Fruit fly (Drosophila melanogaster) whole organism, wandering third instar larva: Measurements from ENCODE around the gene wapl.

Source experiments
- Abd-B ChIP-seq: fragments of >200 bp; optimal IDR thresholded peaks from 2 replicates; lab custom pipeline; 2017; ENCODE audit warnings: missing biosample characterization, missing genetic modification characterization
- CG32264 ChIP-seq: fragments of 200-800 bp; sonication (Bioruptor generic); optimal IDR thresholded peaks from 2 replicates; lab custom pipeline; 2016; ENCODE audit warnings: missing biosample characterization, missing genetic modification characterization
- CG9705 ChIP-seq: fragments of 200-800 bp; sonication (Bioruptor generic); optimal IDR thresholded peaks from 2 replicates; lab custom pipeline; 2018; ENCODE audit warnings: missing biosample characterization, mild to moderate bottlenecking, missing genetic modification characterization
- CrebA ChIP-seq: fragments of 200-800 bp; sonication (Bioruptor generic); optimal IDR thresholded peaks from 2 replicates; lab custom pipeline; 2016; ENCODE audit warnings: missing biosample characterization, mild to moderate bottlenecking, missing genetic modification characterization, borderline replicate concordance
- Dfd ChIP-seq: fragments of >200 bp; optimal IDR thresholded peaks from 2 replicates; lab custom pipeline; 2017; ENCODE audit warnings: missing biosample characterization, missing genetic modification characterization
- Dif ChIP-seq: fragments of 200-275, 200-300 bp; sonication (Bioruptor generic); optimal IDR thresholded peaks from 2 replicates; lab custom pipeline; 2018; ENCODE audit warnings: missing biosample characterization, missing genetic modification characterization; ENCODE audit not compliant: partially characterized antibody
- GATAd ChIP-seq: sonication (Bioruptor generic); optimal IDR thresholded peaks from 2 replicates; lab custom pipeline; 2016; ENCODE audit warnings: missing biosample characterization, missing genetic modification characterization
- HLH106 ChIP-seq: fragments of 200-800 bp; optimal IDR thresholded peaks from 3 replicates; lab custom pipeline; 2019; ENCODE audit warnings: missing biosample characterization, mild to moderate bottlenecking, missing genetic modification characterization, moderate library complexity
- Hnf4 ChIP-seq: fragments of 200-800 bp; sonication (Bioruptor generic); optimal IDR thresholded peaks from 2 replicates; lab custom pipeline; 2016; ENCODE audit warnings: missing biosample characterization, mild to moderate bottlenecking, missing genetic modification characterization
- Hr78 ChIP-seq: fragments of >200 bp; optimal IDR thresholded peaks from 2 replicates; lab custom pipeline; 2017; ENCODE audit warnings: missing biosample characterization, missing genetic modification characterization
- Hr83 ChIP-seq: fragments of 200-300 bp; sonication (Bioruptor generic); optimal IDR thresholded peaks from 2 replicates; lab custom pipeline; 2016; ENCODE audit warnings: missing biosample characterization, mild to moderate bottlenecking, missing genetic modification characterization, moderate library complexity; ENCODE audit not compliant: poor library complexity, severe bottlenecking
- Jra ChIP-seq: sonication (Bioruptor generic); optimal IDR thresholded peaks from 2 replicates; lab custom pipeline; 2016; ENCODE audit warnings: missing biosample characterization, missing genetic modification characterization
- Mio ChIP-seq: sonication (Bioruptor generic); optimal IDR thresholded peaks from 2 replicates; lab custom pipeline; 2016; ENCODE audit warnings: missing biosample characterization, missing genetic modification characterization
- Myc ChIP-seq: fragments of >200 bp; optimal IDR thresholded peaks from 2 replicates; lab custom pipeline; 2017
- N ChIP-seq: fragments of >200 bp; optimal IDR thresholded peaks from 2 replicates; lab custom pipeline; 2018; ENCODE audit warnings: missing biosample characterization, missing external identifiers, missing genetic modification characterization
- OdsH ChIP-seq: fragments of 200-800 bp; sonication (Bioruptor generic); optimal IDR thresholded peaks from 2 replicates; lab custom pipeline; 2016; ENCODE audit warnings: missing biosample characterization, mild to moderate bottlenecking, missing genetic modification characterization
- Rel ChIP-seq, 2 experiments: fragments of 200-800 bp; sonication (Bioruptor generic) in 1 of 2; optimal IDR thresholded peaks; 2 replicates in 1 of 2; 3 replicates in 1 of 2; lab custom pipeline; 2016 to 2019; ENCODE audit warnings: mild to moderate bottlenecking in 2 of 2, missing biosample characterization in 2 of 2, missing genetic modification characterization in 2 of 2, moderate library complexity in 1 of 2
- Sp1 ChIP-seq: fragments of 200-800 bp; sonication (Bioruptor generic); optimal IDR thresholded peaks from 3 replicates; lab custom pipeline; 2019; ENCODE audit warnings: missing biosample characterization, mild to moderate bottlenecking, missing genetic modification characterization, moderate library complexity
- Vsx2 ChIP-seq: fragments of 200-300, 225-300 bp; sonication (Bioruptor generic); optimal IDR thresholded peaks from 2 replicates; lab custom pipeline; 2018; ENCODE audit warnings: missing biosample characterization, missing genetic modification characterization; ENCODE audit not compliant: partially characterized antibody
- br ChIP-seq: fragments of 200-800 bp; sonication (Bioruptor generic); optimal IDR thresholded peaks from 2 replicates; lab custom pipeline; 2016; ENCODE audit warnings: missing biosample characterization, missing genetic modification characterization
- brk ChIP-seq: fragments of 200-800 bp; sonication (Bioruptor generic); optimal IDR thresholded peaks from 2 replicates; lab custom pipeline; 2016; ENCODE audit warnings: missing biosample characterization, mild to moderate bottlenecking, missing genetic modification characterization
- dl ChIP-seq, 2 experiments: fragments of 175-275, 200-275 bp in 1 of 2; fragments of 200-275 bp in 1 of 2; sonication (Bioruptor generic); optimal IDR thresholded peaks; lab custom pipeline; 2018; ENCODE audit warnings: mild to moderate bottlenecking in 2 of 2, missing biosample characterization in 2 of 2, missing genetic modification characterization in 2 of 2, moderate library complexity in 2 of 2; ENCODE audit not compliant: partially characterized antibody in 2 of 2, insufficient read depth in 1 of 2
- dmrt93B ChIP-seq: fragments of 200-800 bp; sonication (Bioruptor generic); optimal IDR thresholded peaks from 2 replicates; lab custom pipeline; 2018; ENCODE audit warnings: missing biosample characterization, mild to moderate bottlenecking, missing genetic modification characterization
- dsf ChIP-seq: sonication (Bioruptor generic); optimal IDR thresholded peaks from 2 replicates; lab custom pipeline; 2016; ENCODE audit warnings: missing biosample characterization, missing genetic modification characterization, borderline replicate concordance
- ey ChIP-seq: fragments of 200-800 bp; sonication (Bioruptor generic); optimal IDR thresholded peaks from 2 replicates; lab custom pipeline; 2016; ENCODE audit warnings: missing biosample characterization, missing genetic modification characterization
- foxo ChIP-seq, 2 experiments: fragments of 200-800 bp; sonication (Bioruptor generic); optimal IDR thresholded peaks; 2 replicates in 1 of 2; 3 replicates in 1 of 2; lab custom pipeline; 2016 to 2017; ENCODE audit warnings: missing biosample characterization in 2 of 2, missing genetic modification characterization in 2 of 2
- fru ChIP-seq: fragments of 200-800 bp; sonication (Bioruptor generic); optimal IDR thresholded peaks from 3 replicates; lab custom pipeline; 2016; ENCODE audit warnings: missing biosample characterization, mild to moderate bottlenecking, missing genetic modification characterization
- h ChIP-seq: fragments of 200-800 bp; sonication (Bioruptor generic); optimal IDR thresholded peaks from 3 replicates; lab custom pipeline; 2016; ENCODE audit warnings: missing biosample characterization, mild to moderate bottlenecking, missing genetic modification characterization
- jim ChIP-seq: fragments of 175-275, 200-325 bp; sonication (Bioruptor generic); optimal IDR thresholded peaks from 2 replicates; lab custom pipeline; 2016; ENCODE audit warnings: missing biosample characterization, mild to moderate bottlenecking, missing genetic modification characterization
- lola ChIP-seq: fragments of >200 bp; optimal IDR thresholded peaks from 2 replicates; lab custom pipeline; 2017; ENCODE audit warnings: missing biosample characterization, missing genetic modification characterization
- pan ChIP-seq: fragments of >200 bp; optimal IDR thresholded peaks from 2 replicates; lab custom pipeline; 2017
- psq ChIP-seq: fragments of 200-800 bp; sonication (Bioruptor generic); optimal IDR thresholded peaks from 3 replicates; lab custom pipeline; 2017; ENCODE audit warnings: missing biosample characterization, mild to moderate bottlenecking, missing genetic modification characterization, moderate library complexity
- rgr ChIP-seq: fragments of 200-800 bp; sonication (Bioruptor generic); optimal IDR thresholded peaks from 3 replicates; lab custom pipeline; 2016; ENCODE audit warnings: missing biosample characterization, mild to moderate bottlenecking, missing genetic modification characterization
- sage ChIP-seq: fragments of 200-800 bp; sonication (Bioruptor generic); optimal IDR thresholded peaks from 2 replicates; lab custom pipeline; 2016; ENCODE audit warnings: missing biosample characterization, mild to moderate bottlenecking, missing genetic modification characterization
- sv ChIP-seq: fragments of 200-800 bp; sonication (Bioruptor generic); optimal IDR thresholded peaks from 3 replicates; lab custom pipeline; 2016; ENCODE audit warnings: missing biosample characterization, missing genetic modification characterization
- tai ChIP-seq: sonication (Bioruptor generic); optimal IDR thresholded peaks from 2 replicates; lab custom pipeline; 2016; ENCODE audit warnings: missing biosample characterization, missing genetic modification characterization
- usp ChIP-seq: fragments of >200 bp; optimal IDR thresholded peaks from 2 replicates; lab custom pipeline; 2017; ENCODE audit warnings: missing biosample characterization, missing genetic modification characterization
- woc ChIP-seq: sonication (Bioruptor generic); optimal IDR thresholded peaks from 2 replicates; lab custom pipeline; 2016; ENCODE audit warnings: missing biosample characterization, mild to moderate bottlenecking, missing genetic modification characterization

Gene wapl

dm6 chrX:2137587-2138341, 21.0 kb downstream of the wapl start (continued):
- TF ChIP-seq HLH106 (tag; lab: Kevin White, UChicago) (peak; percentile 99), dmrt93B (peak; percentile 98)

- TF ChIP-seq Sp1 (GFP tag; lab: Kevin White, UChicago) = peak; percentile 100
- peak; percentile 98 for TF ChIP-seq psq (GFP tag; lab: Kevin White, UChicago)
- peak; percentile 99 for TF ChIP-seq jim (GFP tag; lab: Kevin White, UChicago)
- TF ChIP-seq Hr83 = peak; percentile 98
- TF ChIP-seq lola = no peak
- TF ChIP-seq woc = peak; percentile 100
- TF ChIP-seq Abd-B (GFP tag; lab: Kevin White, UChicago) = no peak
- peak; percentile 72 for TF ChIP-seq Vsx2 (GFP tag; lab: Kevin White, UChicago)
- peak; percentile 98 for TF ChIP-seq Dfd (GFP tag; lab: Kevin White, UChicago)
- peak; percentile 100 for TF ChIP-seq sv (GFP tag; lab: Kevin White, UChicago)
- TF ChIP-seq ey (GFP tag; lab: Kevin White, UChicago) = peak; percentile 100
- peak; percentile 99 for TF ChIP-seq tai (GFP tag; lab: Kevin White, UChicago)
- TF ChIP-seq sage (GFP tag; lab: Kevin White, UChicago) = peak; percentile 99
- peak; percentile 99 for TF ChIP-seq Rel (GFP tag; optimal IDR thresholded peaks at IDR 0.05; lab: Kevin White, UChicago)
- peak; percentile 98 for TF ChIP-seq Rel (tag; optimal IDR thresholded peaks at IDR 0.05; lab: Kevin White, UChicago)
- TF ChIP-seq brk (GFP tag; lab: Kevin White, UChicago) = peak; percentile 98
- TF ChIP-seq Myc (lab: Kevin White, UChicago) = no peak
- peak; percentile 100 for TF ChIP-seq CG9705 (GFP tag; lab: Kevin White, UChicago)
- TF ChIP-seq GATAd (GFP tag; lab: Kevin White, UChicago) = peak; percentile 99
- TF ChIP-seq CG32264 = peak; percentile 100
- peak; percentile 99 to 100 for TF ChIP-seq foxo (GFP tag; optimal IDR thresholded peaks at IDR 0.05; lab: Kevin White, UChicago)
- TF ChIP-seq CrebA (GFP tag; lab: Kevin White, UChicago) = peak; percentile 98
- TF ChIP-seq br (GFP tag; lab: Kevin White, UChicago) = peak; percentile 100
- peak; percentile 98 for TF ChIP-seq dsf (GFP tag; lab: Kevin White, UChicago)
- TF ChIP-seq OdsH (GFP tag; lab: Kevin White, UChicago) = peak; percentile 100
- peak; percentile 100 for TF ChIP-seq Hnf4
- peak; percentile 100 for TF ChIP-seq HLH106 (tag; lab: Kevin White, UChicago)
- TF ChIP-seq fru = peak; percentile 100
- peak; percentile 91 for TF ChIP-seq pan (lab: Kevin White, UChicago)
- no peak for TF ChIP-seq Hr78 (GFP tag; lab: Kevin White, UChicago)
- peak; percentile 99 for TF ChIP-seq Jra (GFP tag; lab: Kevin White, UChicago)
- peak; percentile 100 for TF ChIP-seq dmrt93B
- no peak for TF ChIP-seq N (GFP tag; lab: Kevin White, UChicago)
- TF ChIP-seq usp (GFP tag; lab: Kevin White, UChicago) = peak; percentile 13
- peak; percentile 100 for TF ChIP-seq rgr (GFP tag; lab: Kevin White, UChicago)
- peak in 1 of 2 experiments; percentile 10 for TF ChIP-seq dl (GFP tag; optimal IDR thresholded peaks at IDR 0.05; lab: Kevin White, UChicago; ENCODE audit: insufficient read depth in 1 of 2, partially characterized antibody in 2 of 2)
- peak; percentile 96 for TF ChIP-seq Mio
- TF ChIP-seq h (GFP tag; lab: Kevin White, UChicago) = peak; percentile 100
- peak; percentile 71 for TF ChIP-seq Dif (GFP tag; lab: Kevin White, UChicago)
Measured at dm6 chrX:2136831-2137452, 21.8 kb downstream of the wapl start.
